Fruit fly (Drosophila melanogaster): ENCODE data around the gene Nepl4.

dm6 chr2L:6371025-6371641 lies 3.5 kb downstream of the Nepl4 start:
- no peak for TF ChIP-seq Sox102F (GFP tag; optimal IDR thresholded peaks at IDR 0.05)
- no peak for TF ChIP-seq CG8319 (GFP tag; optimal IDR thresholded peaks at IDR 0.05)
- no peak for TF ChIP-seq CG6808 (GFP tag; optimal IDR thresholded peaks at IDR 0.05)
- no peak for TF ChIP-seq esn (GFP tag; optimal IDR thresholded peaks at IDR 0.05)
- TF ChIP-seq CG11762 (GFP tag; optimal IDR thresholded peaks at IDR 0.05; ENCODE audit: insufficient read depth) = no peak
- TF ChIP-seq ss (GFP tag; optimal IDR thresholded peaks at IDR 0.05) = no peak
- TF ChIP-seq CG9139 (GFP tag; optimal IDR thresholded peaks at IDR 0.05) = no peak
- no peak for TF ChIP-seq Smox (GFP tag; optimal IDR thresholded peaks at IDR 0.05)
- no peak for TF ChIP-seq acj6 (GFP tag; optimal IDR thresholded peaks at IDR 0.05)
- TF ChIP-seq CG34406 (GFP tag; optimal IDR thresholded peaks at IDR 0.05) = no peak
- TF ChIP-seq fd59A (GFP tag; optimal IDR thresholded peaks at IDR 0.05) = no peak
- no peak for TF ChIP-seq CG6276 (GFP tag; optimal IDR thresholded peaks at IDR 0.05)
- no peak for TF ChIP-seq CG11902 (GFP tag; optimal IDR thresholded peaks at IDR 0.05)
